Worm (Caenorhabditis elegans): ENCODE results near the gene msd-2.

DNA sequence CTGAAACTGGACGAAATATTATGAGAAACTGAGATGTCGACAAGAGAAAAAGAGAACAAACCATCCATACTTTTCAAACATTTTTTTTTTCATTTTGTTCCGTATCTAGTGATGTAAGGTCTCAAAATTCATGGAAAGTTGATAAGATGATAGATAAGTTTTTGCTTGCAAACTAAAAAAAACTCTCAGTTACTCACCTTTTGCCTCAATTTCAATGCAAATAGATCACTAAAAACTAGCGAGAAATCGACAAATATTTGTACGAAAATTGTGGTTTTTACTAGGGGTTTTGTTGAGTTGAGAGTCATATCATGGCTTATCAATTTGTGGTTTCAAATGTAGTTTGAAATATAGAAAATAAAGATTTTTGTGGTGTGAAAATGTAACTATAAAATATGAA, 31.9 kb downstream of the msd-2 start:
- TF ChIP-seq sptf-1 (tag; optimal IDR thresholded peaks at IDR 0.05) (no peak), rnt-1 (tag; optimal IDR thresholded peaks at IDR 0.05) (no peak), ces-1 (GFP tag; optimal IDR thresholded peaks at IDR 0.05) (no peak)

Data from whole organism, L1 larva.